Fruit fly (Drosophila melanogaster) whole organism: Measurements from ENCODE around the gene CG43392.

Source experiments
- CG8478 ChIP-seq: fragments of >200 bp; optimal IDR thresholded peaks from 2 replicates; lab custom pipeline; 2018; ENCODE audit warnings: inconsistent platforms
- Dll ChIP-seq: fragments of >200 bp; optimal IDR thresholded peaks from 2 replicates; lab custom pipeline; 2017
- EcR ChIP-seq, 2 experiments: fragments of >200 bp; optimal IDR thresholded peaks; 2 replicates each; lab custom pipeline; 2017; ENCODE audit warnings: missing biosample characterization in 2 of 2, missing genetic modification characterization in 2 of 2, missing genetic modification reagents in 2 of 2
- pan ChIP-seq: fragments of >200 bp; optimal IDR thresholded peaks from 2 replicates; lab custom pipeline; 2017
- psq ChIP-seq: fragments of >200 bp; optimal IDR thresholded peaks from 2 replicates; lab custom pipeline; 2017
- usp ChIP-seq: fragments of >200 bp; optimal IDR thresholded peaks from 2 replicates; lab custom pipeline; 2017; ENCODE audit warnings: missing biosample characterization, missing genetic modification characterization, mixed read lengths

CG43392 gene

DNA sequence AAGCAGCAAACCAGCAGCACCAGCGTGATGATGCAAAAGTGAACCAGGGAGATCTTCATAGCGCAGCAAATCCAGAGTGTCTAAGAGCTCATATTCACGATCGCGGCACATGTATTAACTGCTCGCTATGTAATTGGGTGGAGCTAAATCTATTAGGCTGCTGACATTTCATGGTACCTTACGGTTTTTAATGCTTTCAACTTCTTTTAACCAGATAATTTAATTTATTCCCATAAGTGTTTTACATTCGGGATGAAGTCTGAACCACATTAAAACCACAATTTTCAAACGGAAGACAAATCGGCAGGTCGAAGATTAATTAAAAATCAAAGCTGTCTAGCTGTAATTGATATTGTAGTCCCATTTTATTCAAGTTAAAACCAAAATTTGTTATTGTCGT is at the start of gene CG43392:
Gene CG43392, minus strand, starts transcription at position 101 of the 400 bp plus-strand sequence.
- TF ChIP-seq pan, result no peak
- TF ChIP-seq CG8478 (lab: Kevin White, UChicago), result no peak
- TF ChIP-seq psq (lab: Kevin White, UChicago), result no peak
- TF ChIP-seq EcR (GFP tag; optimal IDR thresholded peaks at IDR 0.05; lab: Kevin White, UChicago), result no peak
- TF ChIP-seq Dll, result no peak
- TF ChIP-seq usp (GFP tag; lab: Kevin White, UChicago), result no peak

DNA sequence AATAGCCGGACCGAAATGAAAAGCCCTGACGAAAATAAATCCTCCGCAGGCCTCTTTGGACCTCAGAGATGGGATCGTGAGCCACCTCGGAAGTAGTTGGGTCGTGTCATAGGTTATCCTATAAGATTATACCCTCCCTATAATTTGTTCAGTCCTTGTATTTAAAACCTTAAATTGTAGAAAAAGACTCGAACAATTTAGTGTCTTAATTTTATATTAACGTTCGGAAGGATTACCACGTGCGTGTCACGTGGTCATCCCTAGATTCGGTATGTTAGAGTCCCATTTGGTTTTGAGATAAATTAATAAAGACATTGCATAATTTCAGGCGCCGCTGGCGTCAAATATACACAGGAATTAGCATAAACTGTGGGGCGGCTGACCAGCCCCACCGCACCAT is 48.5 kb upstream of the CG43392 start:
- TF ChIP-seq CG8478 (lab: Kevin White, UChicago) (no peak), pan (no peak), psq (lab: Kevin White, UChicago) (no peak), usp (GFP tag; lab: Kevin White, UChicago) (no peak), Dll (no peak), EcR (GFP tag; optimal IDR thresholded peaks at IDR 0.05; lab: Kevin White, UChicago) (no peak)

DNA sequence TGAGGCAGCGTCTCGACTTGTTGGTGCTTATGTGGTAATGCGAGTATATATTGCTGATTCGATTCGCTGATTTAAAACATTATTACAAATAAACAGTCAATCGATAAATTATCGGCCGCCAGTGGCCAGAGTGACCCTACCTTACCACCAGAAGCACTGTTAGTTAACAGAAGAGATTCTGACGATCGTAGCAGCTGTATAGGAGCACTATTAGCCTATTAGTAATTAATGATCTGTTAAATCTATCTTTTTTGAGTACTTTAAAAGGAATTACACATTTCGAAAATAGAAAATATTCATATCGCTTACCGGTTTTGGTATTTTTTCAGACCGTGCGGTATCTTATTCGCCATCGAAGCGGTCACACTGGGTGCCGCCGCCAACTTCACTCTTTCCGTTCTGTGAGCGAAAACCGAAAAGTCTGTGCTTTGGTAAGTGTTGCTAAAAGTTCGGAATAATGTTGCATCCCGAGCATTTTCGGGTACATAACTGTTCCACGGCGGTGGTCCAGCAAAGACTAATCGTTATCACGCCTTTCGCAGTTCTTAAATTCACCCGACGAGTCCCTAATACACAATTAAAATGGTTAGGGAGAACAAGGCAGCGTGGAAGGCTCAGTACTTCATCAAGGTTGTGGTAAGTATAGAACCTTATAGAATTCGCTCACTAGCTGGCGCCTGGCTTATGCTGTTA is 46.3 kb upstream of the CG43392 start, which contains the start of the genes CG7130 and RpLP0:
Gene CG7130, minus strand, starts transcription at position 51 of the 693 bp plus-strand sequence.
Gene RpLP0, plus strand, starts transcription at position 162 of the 693 bp plus-strand sequence.
- TF ChIP-seq CG8478 (lab: Kevin White, UChicago), result no peak
- no peak for TF ChIP-seq pan
- TF ChIP-seq EcR (GFP tag; optimal IDR thresholded peaks at IDR 0.05; lab: Kevin White, UChicago), result no peak
- TF ChIP-seq Dll, result no peak
- no peak for TF ChIP-seq psq (lab: Kevin White, UChicago)
- TF ChIP-seq usp (GFP tag; lab: Kevin White, UChicago), result no peak

DNA sequence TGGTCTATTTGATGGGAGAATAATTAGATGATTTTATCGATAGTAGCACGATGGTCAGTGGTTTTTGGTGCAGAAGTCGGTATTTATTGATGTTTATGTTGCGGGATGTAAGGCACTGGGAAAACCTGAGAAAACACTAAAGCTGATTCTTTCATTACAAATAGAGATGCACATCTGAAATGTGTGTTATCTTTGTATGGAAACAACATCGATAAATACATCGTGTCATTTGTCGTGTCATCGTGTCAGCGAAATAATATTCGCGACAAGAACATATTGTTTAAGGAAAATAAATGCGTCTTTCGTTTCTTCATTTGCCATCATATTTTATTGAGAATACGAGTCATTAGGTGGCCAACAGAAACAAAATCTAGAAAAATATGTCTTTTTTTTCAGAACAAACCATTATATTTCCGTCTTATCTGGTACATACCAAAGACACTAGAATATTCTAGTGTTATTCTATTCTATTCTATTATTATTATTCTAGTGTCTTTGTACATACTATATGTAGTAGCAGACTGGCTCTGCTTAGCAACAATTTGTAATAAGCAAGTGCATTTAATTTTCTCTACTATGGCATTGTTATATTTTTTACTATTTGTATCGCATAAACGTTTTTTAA is 44.9 kb upstream of the CG43392 start, which contains the start of gene CG7133:
Gene CG7133, minus strand, starts transcription at position 177 of the 625 bp plus-strand sequence.
- TF ChIP-seq psq (lab: Kevin White, UChicago) (no peak), pan (no peak), CG8478 (lab: Kevin White, UChicago) (no peak), EcR (GFP tag; optimal IDR thresholded peaks at IDR 0.05; lab: Kevin White, UChicago) (no peak), usp (GFP tag; lab: Kevin White, UChicago) (no peak), Dll (no peak)

DNA sequence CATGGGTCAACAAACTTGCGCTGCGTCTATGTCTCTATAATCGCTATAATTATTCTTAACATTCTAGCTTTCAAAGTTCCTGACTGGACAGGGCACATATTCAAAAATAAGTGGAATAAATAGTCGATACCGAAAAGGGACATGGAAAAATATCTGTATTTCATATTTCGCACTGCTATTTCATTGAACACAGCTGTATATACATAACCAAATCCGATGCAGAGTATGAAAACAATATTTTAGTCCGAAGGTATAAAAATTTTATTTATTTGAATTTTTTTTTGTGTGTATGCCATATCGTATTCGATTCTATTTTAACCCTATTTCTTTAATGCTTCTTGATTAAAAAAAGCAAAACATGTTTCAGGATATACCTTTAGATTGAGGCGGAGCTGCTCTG is 43.3 kb upstream of the CG43392 start:
- TF ChIP-seq psq (lab: Kevin White, UChicago) (no peak), Dll (no peak), pan (no peak), EcR (GFP tag; optimal IDR thresholded peaks at IDR 0.05; lab: Kevin White, UChicago) (no peak), usp (GFP tag; lab: Kevin White, UChicago) (no peak), CG8478 (lab: Kevin White, UChicago) (no peak)

DNA sequence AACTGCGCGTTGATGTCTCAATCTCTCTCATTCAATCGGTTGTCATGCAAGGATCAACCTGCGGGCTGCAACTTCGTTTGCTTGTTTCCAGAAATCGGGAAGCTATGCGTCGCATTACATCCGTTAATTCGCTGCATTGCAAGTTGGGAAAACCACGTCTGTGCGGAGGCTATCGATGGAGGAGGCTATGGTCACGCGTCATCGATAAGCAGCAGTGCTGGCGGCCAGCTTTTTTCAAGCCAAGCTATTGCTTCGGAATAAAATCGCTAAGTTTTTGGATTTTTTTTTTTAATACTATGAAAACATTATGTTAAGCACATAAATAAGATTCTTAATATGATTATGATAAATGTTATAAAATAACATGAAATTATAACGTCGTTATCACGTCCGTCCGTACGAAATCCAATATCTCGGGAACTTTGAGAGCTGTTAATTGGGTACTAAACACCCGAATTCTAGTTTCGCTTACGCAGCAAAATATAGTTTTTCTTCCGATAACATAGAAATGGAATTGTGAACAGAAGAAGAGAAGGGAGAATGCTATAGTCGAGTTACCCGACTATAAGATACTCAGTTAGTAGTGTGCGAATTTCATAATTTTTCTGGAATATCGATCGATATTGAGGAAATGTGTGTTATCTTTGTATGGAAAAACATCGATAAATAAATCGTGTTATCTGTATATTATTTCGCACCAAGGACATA is 42.3 kb upstream of the CG43392 start, which contains the start of gene CG7139:
Gene CG7139, minus strand, starts transcription at position 162 of the 708 bp plus-strand sequence.
- TF ChIP-seq psq (lab: Kevin White, UChicago) (no peak), pan (no peak), CG8478 (lab: Kevin White, UChicago) (no peak), EcR (GFP tag; optimal IDR thresholded peaks at IDR 0.05; lab: Kevin White, UChicago) (no peak), Dll (no peak), usp (GFP tag; lab: Kevin White, UChicago) (no peak)

DNA sequence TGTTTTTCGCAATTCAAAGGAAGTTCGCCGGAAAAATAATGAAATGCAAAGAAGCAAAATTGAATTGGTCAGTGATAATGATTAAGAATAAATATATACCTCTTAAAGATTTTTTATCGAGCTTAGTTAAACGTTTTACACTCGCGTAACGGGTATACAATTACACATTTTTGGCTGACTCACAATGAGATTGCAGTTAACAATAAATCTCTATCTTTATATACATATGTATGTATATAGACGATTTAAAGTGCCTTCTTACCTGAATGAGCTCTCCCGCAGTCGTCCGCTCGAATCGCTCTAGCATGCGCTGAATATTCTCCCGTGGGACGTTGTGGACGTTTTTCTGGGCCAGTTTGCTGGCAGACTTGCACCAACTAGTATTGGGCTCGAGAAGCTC is 40.9 kb upstream of the CG43392 start:
- TF ChIP-seq EcR (GFP tag; optimal IDR thresholded peaks at IDR 0.05; lab: Kevin White, UChicago) (no peak), CG8478 (lab: Kevin White, UChicago) (no peak), psq (lab: Kevin White, UChicago) (no peak), usp (GFP tag; lab: Kevin White, UChicago) (no peak), Dll (no peak), pan (no peak)

DNA sequence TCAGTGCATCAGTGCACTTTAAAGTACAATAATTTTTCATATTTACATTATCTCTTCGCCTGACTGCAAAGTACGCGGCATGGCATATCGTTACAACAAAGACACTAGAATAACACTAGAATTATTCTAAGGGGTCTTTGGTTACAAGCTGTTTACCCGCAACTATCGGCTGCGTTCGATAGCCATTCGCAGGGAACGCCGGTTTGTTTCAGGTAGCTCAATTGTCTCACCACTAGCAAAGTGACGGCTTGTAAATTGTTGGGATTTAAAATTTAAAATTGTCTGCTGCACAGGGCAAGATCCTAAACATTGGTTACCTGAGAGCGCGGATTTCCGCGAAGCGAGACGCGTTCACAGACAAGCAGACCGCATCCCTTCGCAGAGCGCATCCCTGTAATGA is 36.1 kb upstream of the CG43392 start, which contains the start of gene CG14561:
Gene CG14561, plus strand, starts transcription at position 214 of the 400 bp plus-strand sequence.
- TF ChIP-seq usp (GFP tag; lab: Kevin White, UChicago), result no peak
- TF ChIP-seq Dll, result no peak
- no peak for TF ChIP-seq EcR (GFP tag; optimal IDR thresholded peaks at IDR 0.05; lab: Kevin White, UChicago)
- no peak for TF ChIP-seq pan
- TF ChIP-seq psq (lab: Kevin White, UChicago), result no peak
- TF ChIP-seq CG8478 (lab: Kevin White, UChicago), result no peak

DNA sequence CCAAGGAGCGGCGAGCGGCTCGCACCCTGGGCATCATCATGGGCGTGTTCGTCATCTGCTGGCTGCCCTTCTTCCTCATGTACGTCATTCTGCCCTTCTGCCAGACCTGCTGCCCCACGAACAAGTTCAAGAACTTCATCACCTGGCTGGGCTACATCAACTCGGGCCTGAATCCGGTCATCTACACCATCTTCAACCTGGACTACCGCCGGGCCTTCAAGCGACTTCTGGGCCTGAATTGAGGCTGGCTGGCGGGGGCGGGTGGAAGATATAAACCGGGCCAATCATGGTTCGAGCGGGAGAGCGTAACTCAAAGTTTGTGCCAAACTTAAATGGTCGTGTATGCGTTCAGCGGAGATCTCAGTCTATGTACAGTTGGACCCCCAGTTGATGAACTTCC is 34.3 kb upstream of the CG43392 start:
- TF ChIP-seq CG8478 (lab: Kevin White, UChicago), result no peak
- no peak for TF ChIP-seq pan

DNA sequence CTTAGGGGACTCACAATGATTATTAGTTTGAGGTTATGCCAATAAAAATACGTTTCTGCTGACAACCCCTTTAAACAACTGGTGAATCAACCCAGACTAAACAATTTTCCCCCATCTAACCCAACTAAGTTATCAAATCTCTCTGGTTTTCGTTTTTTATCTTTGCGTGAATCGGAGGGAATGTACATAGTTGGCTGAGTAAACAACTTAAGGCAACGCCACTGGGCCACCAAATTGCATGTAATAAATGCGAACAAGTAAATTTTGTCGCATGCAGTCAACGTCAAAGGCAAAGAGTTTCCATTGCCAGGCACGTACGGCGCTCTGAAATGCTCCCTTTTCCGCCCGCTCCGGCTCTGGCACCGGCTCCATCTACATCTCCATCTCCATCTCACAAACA is 23.8 kb upstream of the CG43392 start:
- TF ChIP-seq usp (GFP tag; lab: Kevin White, UChicago) (no peak), psq (lab: Kevin White, UChicago) (no peak), pan (no peak), EcR (GFP tag; optimal IDR thresholded peaks at IDR 0.05; lab: Kevin White, UChicago) (no peak), CG8478 (lab: Kevin White, UChicago) (no peak), Dll (no peak)

DNA sequence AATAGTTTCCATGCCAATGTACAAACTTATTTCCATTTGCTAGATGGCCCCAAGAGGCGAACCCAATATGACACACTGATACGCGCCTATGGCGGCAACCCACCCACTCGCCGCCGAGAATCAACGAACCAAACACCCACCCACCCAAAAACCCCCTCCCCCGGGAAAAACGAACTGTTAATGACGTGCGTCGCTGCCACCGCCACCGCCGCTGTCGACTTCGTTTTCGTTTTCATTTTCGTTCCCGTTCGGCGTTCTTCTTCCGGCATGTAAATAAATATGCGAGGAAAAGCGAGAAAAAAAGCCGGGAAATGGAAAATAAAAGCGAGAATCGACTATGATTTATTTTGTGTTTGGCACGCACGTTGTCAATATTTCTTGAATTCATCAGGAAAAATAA is 21.6 kb upstream of the CG43392 start:
- no peak for TF ChIP-seq psq (lab: Kevin White, UChicago)
- no peak for TF ChIP-seq Dll
- no peak for TF ChIP-seq pan
- TF ChIP-seq usp (GFP tag; lab: Kevin White, UChicago), result no peak
- TF ChIP-seq EcR (GFP tag; optimal IDR thresholded peaks at IDR 0.05; lab: Kevin White, UChicago), result no peak
- TF ChIP-seq CG8478 (lab: Kevin White, UChicago), result no peak
